Worm (Caenorhabditis elegans): ENCODE measurements around the gene B0303.11.
A peak's percentile ranks its signal among the peaks of the same experiment; 100 is the strongest.

B0303.11 gene

ce11 chrIII:8685590-8686240, 24.5 kb downstream of the B0303.11 start (continued):
- TF ChIP-seq atf-7 (tag; optimal IDR thresholded peaks at IDR 0.05) (peak; percentile 70), ztf-3 (GFP tag; optimal IDR thresholded peaks at IDR 0.05) (peak; percentile 17), efl-1 (GFP tag; optimal IDR thresholded peaks at IDR 0.05) (no peak)

ce11 chrIII:8684421-8684820, 25.8 kb downstream of the B0303.11 start, which contains the start of gene anmt-1:
Gene anmt-1, plus strand, starts transcription at chrIII:8684808.
- TF ChIP-seq hmg-1.2 (GFP tag; IDR thresholded peaks at IDR 0.05) (peak; percentile 35; the same call in 1 of the 2 replicates), unc-62 (GFP tag; optimal IDR thresholded peaks at IDR 0.05) (no peak), rec-8 (tag; optimal IDR thresholded peaks at IDR 0.05) (no peak), xnd-1 (tag; optimal IDR thresholded peaks at IDR 0.05) (no peak)

ce11 chrIII:8683679-8684263, 26.4 kb downstream of the B0303.11 start, which contains the start of gene fli-1:
Gene fli-1, minus strand, starts transcription at chrIII:8683736.
- TF ChIP-seq ekl-4 (GFP tag; IDR thresholded peaks at IDR 0.05) = no peak; the same call in 1 of the 2 replicates
- no peak for TF ChIP-seq Y56A3A.18 (GFP tag; IDR thresholded peaks at IDR 0.05)
- TF ChIP-seq snpc-3.4 (tag; optimal IDR thresholded peaks at IDR 0.05) = peak; percentile 68
- no peak for TF ChIP-seq ceh-79 (tag; optimal IDR thresholded peaks at IDR 0.05)
- TF ChIP-seq dpl-1 (GFP tag; optimal IDR thresholded peaks at IDR 0.05) = peak; percentile 72
- no peak for TF ChIP-seq him-1 (tag; optimal IDR thresholded peaks at IDR 0.05)
- TF ChIP-seq mcd-1 (GFP tag; IDR thresholded peaks at IDR 0.05) = peak; percentile 47
- TF ChIP-seq madf-3 (GFP tag; IDR thresholded peaks at IDR 0.05) = peak; percentile 37; the same call in 1 of the 2 replicates
- TF ChIP-seq madf-8 (GFP tag; conservative IDR thresholded peaks at IDR 0.05) = peak; percentile 97
- peak; percentile 1 for TF ChIP-seq snpc-1.1 (tag; optimal IDR thresholded peaks at IDR 0.05; ENCODE audit: insufficient read depth)
- TF ChIP-seq B0019.2 (GFP tag; conservative IDR thresholded peaks at IDR 0.05) = peak; percentile 68; the same call in 1 of the 2 replicates
- TF ChIP-seq lin-54 (GFP tag; optimal IDR thresholded peaks at IDR 0.05) = peak; percentile 85
- 0 out of 2 replicates have a peak, but pooled peaks have one; percentile 22 for TF ChIP-seq hmg-1.2 (GFP tag; IDR thresholded peaks at IDR 0.05)
- peak; percentile 73 for TF ChIP-seq D2030.7 (GFP tag; IDR thresholded peaks at IDR 0.05)
- no peak for TF ChIP-seq nhr-179 (tag; optimal IDR thresholded peaks at IDR 0.05)
- peak; percentile 88 for TF ChIP-seq xnd-1 (tag; optimal IDR thresholded peaks at IDR 0.05)
- TF ChIP-seq Y95B8A.8 (GFP tag; IDR thresholded peaks at IDR 0.05) = 0 out of 2 replicates have a peak, but pooled peaks have one; percentile 29
- TF ChIP-seq ceh-27 (GFP tag; optimal IDR thresholded peaks at IDR 0.05) = peak; percentile 53
- no peak for TF ChIP-seq snpc-4 (GFP tag; optimal IDR thresholded peaks at IDR 0.05)
- peak in 1 of 4 experiments; percentile 21 for TF ChIP-seq snpc-4 (tag; optimal IDR thresholded peaks at IDR 0.05)
- TF ChIP-seq efl-1 (GFP tag; optimal IDR thresholded peaks at IDR 0.05) = peak; percentile 85
- TF ChIP-seq bed-2 (GFP tag; IDR thresholded peaks at IDR 0.05) = peak; percentile 73; the same call in 1 of the 2 replicates
- TF ChIP-seq hlh-26 (GFP tag; conservative IDR thresholded peaks at IDR 0.05) = no peak
- no peak for TF ChIP-seq zim-3 (tag; optimal IDR thresholded peaks at IDR 0.05)
- no peak for TF ChIP-seq hmg-20 (GFP tag; IDR thresholded peaks at IDR 0.05)
- TF ChIP-seq rpc-1 (optimal IDR thresholded peaks at IDR 0.05) = no peak
- no peak for TF ChIP-seq rpc-1 (tag; optimal IDR thresholded peaks at IDR 0.05)
- TF ChIP-seq ceh-100 (GFP tag; IDR thresholded peaks at IDR 0.05) = no peak; the same call in 1 of the 2 replicates
- TF ChIP-seq mes-4 (tag; optimal IDR thresholded peaks at IDR 0.05) = no peak
- no peak for TF ChIP-seq ama-1 (optimal IDR thresholded peaks at IDR 0.05)
- no peak for TF ChIP-seq ama-1 (GFP tag; optimal IDR thresholded peaks at IDR 0.05)
- no peak for TF ChIP-seq F49E8.2 (tag; optimal IDR thresholded peaks at IDR 0.05; ENCODE audit: insufficient read depth)
- no peak for TF ChIP-seq ztf-6 (GFP tag; IDR thresholded peaks at IDR 0.05)
- peak; percentile 48 for TF ChIP-seq ztf-18 (tag; optimal IDR thresholded peaks at IDR 0.05)
- peak; percentile 91 for TF ChIP-seq ztf-28 (GFP tag; IDR thresholded peaks at IDR 0.05)
- TF ChIP-seq pbrm-1 (GFP tag; IDR thresholded peaks at IDR 0.05) = no peak
- no peak for TF ChIP-seq tbx-9 (tag; optimal IDR thresholded peaks at IDR 0.05; ENCODE audit: borderline replicate concordance)
- peak; percentile 70 for TF ChIP-seq ZK185.1 (tag; optimal IDR thresholded peaks at IDR 0.05; ENCODE audit: poor library complexity, severe bottlenecking)
- no peak for TF ChIP-seq chd-7 (tag; optimal IDR thresholded peaks at IDR 0.05)
